Worm (Caenorhabditis elegans) whole organism, mixed stage, embryonic: ENCODE measurements around the gene F46F5.16.

Experiments
- M03D4.4 ChIP-seq: sonication (generic microtip); optimal IDR thresholded peaks from 2 replicates; lab custom pipeline; 2017; ENCODE audit warnings: mild to moderate bottlenecking, missing genetic modification characterization, missing compliant biosample characterization
- bed-3 ChIP-seq: fragments of 200-800 bp; sonication (Bioruptor generic); optimal IDR thresholded peaks from 3 replicates; lab custom pipeline; 2018; ENCODE audit warnings: mild to moderate bottlenecking, missing genetic modification characterization, moderate library complexity, missing compliant biosample characterization
- blmp-1 ChIP-seq: fragments of 150-350 bp; optimal IDR thresholded peaks from 2 replicates; lab custom pipeline; 2014; ENCODE audit warnings: missing biosample characterization, missing genetic modification characterization
- ceh-39 ChIP-seq: fragments of 150-350 bp; optimal IDR thresholded peaks from 2 replicates; lab custom pipeline; 2014; ENCODE audit warnings: missing biosample characterization, missing genetic modification characterization
- ceh-43 ChIP-seq: fragments of 200-800 bp; sonication (Bioruptor generic); optimal IDR thresholded peaks from 2 replicates; lab custom pipeline; 2018; ENCODE audit warnings: mild to moderate bottlenecking, missing genetic modification characterization, moderate library complexity, missing compliant biosample characterization
- ceh-83 ChIP-seq: fragments of 200-800 bp; sonication (Bioruptor generic); optimal IDR thresholded peaks from 2 replicates; lab custom pipeline; 2018; ENCODE audit warnings: mild to moderate bottlenecking, missing genetic modification characterization, missing compliant biosample characterization
- ces-1 ChIP-seq: fragments of 150-350 bp; optimal IDR thresholded peaks from 2 replicates; lab custom pipeline; 2014; ENCODE audit warnings: missing biosample characterization, missing genetic modification reagents, missing genetic modification characterization
- cnd-1 ChIP-seq: fragments of 200-800 bp; sonication (Bioruptor generic); optimal IDR thresholded peaks from 2 replicates; lab custom pipeline; 2018; ENCODE audit warnings: mild to moderate bottlenecking, missing genetic modification characterization, missing compliant biosample characterization
- drap-1 ChIP-seq: fragments of 200-800 bp; sonication (Bioruptor generic); optimal IDR thresholded peaks from 3 replicates; lab custom pipeline; 2018; ENCODE audit warnings: mild to moderate bottlenecking, missing genetic modification characterization, missing compliant biosample characterization
- elt-1 ChIP-seq: sonication (generic microtip); optimal IDR thresholded peaks from 2 replicates; lab custom pipeline; 2017; ENCODE audit warnings: missing genetic modification characterization, mild to moderate bottlenecking, missing compliant biosample characterization, antibody characterized with exemption, moderate library complexity, borderline replicate concordance; ENCODE audit not compliant: insufficient read depth
- ham-2 ChIP-seq: fragments of 200-800 bp; sonication (Bioruptor generic); optimal IDR thresholded peaks from 2 replicates; lab custom pipeline; 2018; ENCODE audit warnings: mild to moderate bottlenecking, missing genetic modification characterization, missing compliant biosample characterization
- hlh-1 ChIP-seq: fragments of 150-350 bp; optimal IDR thresholded peaks from 2 replicates; lab custom pipeline; 2014; ENCODE audit warnings: missing biosample characterization, missing genetic modification reagents, missing genetic modification characterization
- lin-13 ChIP-seq: fragments of 150-350 bp; optimal IDR thresholded peaks from 2 replicates; lab custom pipeline; 2014; ENCODE audit warnings: missing biosample characterization, missing genetic modification characterization
- lin-32 ChIP-seq: fragments of 200-800 bp; sonication (Bioruptor generic); optimal IDR thresholded peaks from 2 replicates; lab custom pipeline; 2018; ENCODE audit warnings: mild to moderate bottlenecking, missing genetic modification characterization, missing compliant biosample characterization
- mab-5 ChIP-seq: fragments of 150-350 bp; optimal IDR thresholded peaks from 2 replicates; lab custom pipeline; 2014; ENCODE audit warnings: missing biosample characterization, missing genetic modification characterization
- mep-1 ChIP-seq: fragments of 150-350 bp; optimal IDR thresholded peaks from 2 replicates; lab custom pipeline; 2017; ENCODE audit warnings: missing biosample characterization, missing genetic modification reagents, missing genetic modification characterization, inconsistent platforms
- mls-2 ChIP-seq: sonication (generic microtip); optimal IDR thresholded peaks from 2 replicates; lab custom pipeline; 2016; ENCODE audit warnings: mild to moderate bottlenecking, missing genetic modification characterization, moderate library complexity, missing compliant biosample characterization
- nhr-12 ChIP-seq: fragments of 150-350 bp; optimal IDR thresholded peaks from 2 replicates; lab custom pipeline; 2014; ENCODE audit warnings: missing biosample characterization, missing genetic modification characterization
- nhr-2 ChIP-seq: fragments of 150-350 bp; optimal IDR thresholded peaks from 2 replicates; lab custom pipeline; 2014; ENCODE audit warnings: missing biosample characterization, missing genetic modification characterization
- nhr-237 ChIP-seq: fragments of 150-350 bp; optimal IDR thresholded peaks from 2 replicates; lab custom pipeline; 2014; ENCODE audit warnings: missing biosample characterization, missing genetic modification characterization
- nhr-28 ChIP-seq: fragments of 150-350 bp; optimal IDR thresholded peaks from 2 replicates; lab custom pipeline; 2014; ENCODE audit warnings: missing biosample characterization, missing genetic modification characterization
- nhr-76 ChIP-seq: sonication (generic microtip); optimal IDR thresholded peaks from 2 replicates; lab custom pipeline; 2017; ENCODE audit warnings: missing biosample characterization, missing genetic modification characterization
- pha-4 ChIP-seq: fragments of 150-350 bp; optimal IDR thresholded peaks from 2 replicates; lab custom pipeline; 2018; ENCODE audit warnings: missing biosample characterization, missing genetic modification reagents, missing genetic modification characterization
- sem-2 ChIP-seq: fragments of 200-800 bp; sonication (Bioruptor generic); optimal IDR thresholded peaks from 2 replicates; lab custom pipeline; 2018; ENCODE audit warnings: mild to moderate bottlenecking, missing genetic modification characterization, missing compliant biosample characterization
- snpc-4 ChIP-seq: fragments of 150-350 bp; optimal IDR thresholded peaks from 2 replicates; lab custom pipeline; 2014; ENCODE audit warnings: missing biosample characterization, missing genetic modification characterization
- sptf-1 ChIP-seq: sonication (generic microtip); optimal IDR thresholded peaks from 2 replicates; lab custom pipeline; 2017; ENCODE audit warnings: mild to moderate bottlenecking, missing genetic modification characterization, moderate library complexity, missing compliant biosample characterization
- tbx-8 ChIP-seq: fragments of 200-800 bp; sonication (Bioruptor generic); optimal IDR thresholded peaks from 2 replicates; lab custom pipeline; 2018; ENCODE audit warnings: mild to moderate bottlenecking, missing genetic modification characterization, moderate library complexity, missing compliant biosample characterization
- unc-120 ChIP-seq: sonication (generic microtip); optimal IDR thresholded peaks from 2 replicates; lab custom pipeline; 2017; ENCODE audit warnings: missing genetic modification characterization, missing compliant biosample characterization; ENCODE audit not compliant: poor library complexity, severe bottlenecking
- unc-39 ChIP-seq: fragments of 150-350 bp; optimal IDR thresholded peaks from 2 replicates; lab custom pipeline; 2014; ENCODE audit warnings: missing biosample characterization, missing genetic modification characterization
- unc-62 ChIP-seq: fragments of 150-350 bp; optimal IDR thresholded peaks from 2 replicates; lab custom pipeline; 2014; ENCODE audit warnings: missing biosample characterization, missing genetic modification reagents, missing genetic modification characterization
- zip-8 ChIP-seq: fragments of 150-350 bp; optimal IDR thresholded peaks from 2 replicates; lab custom pipeline; 2014; ENCODE audit warnings: missing biosample characterization, missing genetic modification characterization
- ztf-11 ChIP-seq: fragments of 150-350 bp; optimal IDR thresholded peaks from 2 replicates; lab custom pipeline; 2014; ENCODE audit warnings: missing biosample characterization, missing genetic modification characterization

Gene F46F5.16

DNA sequence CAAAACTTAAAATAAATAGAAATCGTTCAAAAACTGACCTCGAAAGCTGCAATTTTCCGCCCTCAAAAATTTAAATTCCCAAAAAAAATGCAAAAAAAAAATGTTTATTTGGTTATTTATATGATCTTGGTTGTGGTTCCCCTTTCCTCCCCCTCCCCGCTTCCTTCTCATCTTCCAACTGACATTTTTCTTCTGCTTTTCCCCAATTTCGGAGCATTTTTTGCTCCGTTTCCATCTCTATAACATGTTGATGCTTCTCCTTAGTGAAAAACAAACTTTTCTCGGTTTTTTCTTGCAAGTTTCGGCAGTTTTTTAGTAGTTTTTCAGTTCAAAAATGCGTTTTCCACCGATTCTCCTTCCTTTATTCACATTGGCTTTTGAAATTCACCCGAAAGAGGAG lies 12.0 kb upstream of the F46F5.16 start, which contains the start of gene Y39F10A.1:
Gene Y39F10A.1 (plus strand): TSS at position 301 of the 400 bp plus-strand sequence.
- TF ChIP-seq blmp-1 (tag; lab: Kevin White, UChicago) (no peak), ham-2 (no peak), ztf-11 (tag; lab: Kevin White, UChicago) (no peak), zip-8 (tag; lab: Kevin White, UChicago) (no peak), ces-1 (no peak), mep-1 (no peak), lin-32 (GFP tag; lab: Kevin White, UChicago) (no peak), hlh-1 (tag; lab: Kevin White, UChicago) (no peak), bed-3 (GFP tag; lab: Kevin White, UChicago) (no peak), nhr-28 (tag; lab: Kevin White, UChicago) (no peak), sptf-1 (tag; lab: Kevin White, UChicago) (no peak), unc-39 (tag; lab: Kevin White, UChicago) (no peak), ceh-43 (GFP tag; lab: Kevin White, UChicago) (no peak), snpc-4 (tag; lab: Kevin White, UChicago) (no peak), tbx-8 (no peak), cnd-1 (tag; lab: Kevin White, UChicago) (no peak)

DNA sequence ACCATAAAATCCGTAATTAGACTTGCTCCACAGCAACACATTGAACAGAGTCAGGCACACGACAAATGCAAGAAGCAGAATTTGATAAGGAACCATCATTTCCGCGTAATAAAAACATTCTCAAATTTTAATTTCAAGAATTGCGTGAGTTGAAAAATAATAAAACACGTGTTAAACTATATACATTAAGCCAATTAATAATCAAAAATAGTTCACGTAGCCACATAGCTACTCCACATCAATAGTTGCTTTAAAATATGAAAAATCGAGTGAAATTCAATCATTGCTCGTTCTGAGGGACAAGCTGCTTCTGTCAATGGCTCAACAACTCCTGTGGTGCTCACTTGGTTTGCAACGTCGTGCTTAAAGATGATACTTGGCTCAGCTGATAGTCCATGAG lies 4.1 kb upstream of the F46F5.16 start, which contains the start of gene Y39F10A.3:
Gene Y39F10A.3 (minus strand): TSS at position 101 of the 400 bp plus-strand sequence.
- no peak for TF ChIP-seq mab-5
- no peak for TF ChIP-seq lin-13 (tag; lab: Kevin White, UChicago)
- TF ChIP-seq sptf-1 (tag; lab: Kevin White, UChicago): no peak
- no peak for TF ChIP-seq nhr-76
- TF ChIP-seq nhr-12 (tag; lab: Kevin White, UChicago): no peak
- no peak for TF ChIP-seq unc-62 (GFP tag; lab: Kevin White, UChicago)
- TF ChIP-seq unc-39 (tag; lab: Kevin White, UChicago): no peak
- no peak for TF ChIP-seq ceh-43 (GFP tag; lab: Kevin White, UChicago)
- no peak for TF ChIP-seq M03D4.4 (tag; lab: Kevin White, UChicago)
- TF ChIP-seq elt-1: no peak
- no peak for TF ChIP-seq ztf-11 (tag; lab: Kevin White, UChicago)
- no peak for TF ChIP-seq ceh-83 (GFP tag; lab: Kevin White, UChicago)
- no peak for TF ChIP-seq bed-3 (GFP tag; lab: Kevin White, UChicago)
- no peak for TF ChIP-seq blmp-1 (tag; lab: Kevin White, UChicago)
- no peak for TF ChIP-seq pha-4 (tag; lab: Kevin White, UChicago)
- TF ChIP-seq, all 35 proteins: peak for 0

DNA sequence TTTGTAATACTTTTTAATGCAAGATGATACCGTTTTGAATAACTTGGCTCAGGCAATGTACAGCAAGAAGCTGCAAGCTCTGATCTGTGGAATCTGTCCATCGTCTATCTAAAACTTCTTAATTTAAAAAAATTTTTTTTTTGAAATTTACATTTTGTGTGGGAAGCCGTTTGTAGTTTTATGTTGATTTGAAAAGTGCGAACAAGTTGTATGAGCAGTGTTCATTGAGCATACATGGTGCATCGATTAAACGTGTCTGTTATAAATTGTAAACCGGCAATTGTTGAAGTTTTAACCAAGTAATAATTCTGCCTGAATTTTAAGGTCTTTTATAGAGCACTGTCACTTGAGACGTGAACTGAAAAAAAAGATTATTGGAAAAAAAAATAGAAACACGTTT lies 3.5 kb upstream of the F46F5.16 start, which contains the start of gene Y39F10A.6:
Gene Y39F10A.6 (minus strand): TSS at position 101 of the 400 bp plus-strand sequence.
- TF ChIP-seq bed-3 (GFP tag; lab: Kevin White, UChicago) (no peak), nhr-28 (tag; lab: Kevin White, UChicago) (no peak), sptf-1 (tag; lab: Kevin White, UChicago) (no peak), drap-1 (GFP tag; lab: Kevin White, UChicago) (no peak), blmp-1 (tag; lab: Kevin White, UChicago) (no peak), ztf-11 (tag; lab: Kevin White, UChicago) (no peak), ceh-43 (GFP tag; lab: Kevin White, UChicago) (no peak), mep-1 (no peak), snpc-4 (tag; lab: Kevin White, UChicago) (no peak), nhr-12 (tag; lab: Kevin White, UChicago) (no peak), unc-120 (tag; lab: Kevin White, UChicago) (no peak), nhr-237 (tag; lab: Kevin White, UChicago) (no peak), nhr-2 (tag; lab: Kevin White, UChicago) (no peak), cnd-1 (tag; lab: Kevin White, UChicago) (no peak), unc-62 (GFP tag; lab: Kevin White, UChicago) (no peak), hlh-1 (tag; lab: Kevin White, UChicago) (no peak)
- TF ChIP-seq, all 35 proteins: peak for 0

DNA sequence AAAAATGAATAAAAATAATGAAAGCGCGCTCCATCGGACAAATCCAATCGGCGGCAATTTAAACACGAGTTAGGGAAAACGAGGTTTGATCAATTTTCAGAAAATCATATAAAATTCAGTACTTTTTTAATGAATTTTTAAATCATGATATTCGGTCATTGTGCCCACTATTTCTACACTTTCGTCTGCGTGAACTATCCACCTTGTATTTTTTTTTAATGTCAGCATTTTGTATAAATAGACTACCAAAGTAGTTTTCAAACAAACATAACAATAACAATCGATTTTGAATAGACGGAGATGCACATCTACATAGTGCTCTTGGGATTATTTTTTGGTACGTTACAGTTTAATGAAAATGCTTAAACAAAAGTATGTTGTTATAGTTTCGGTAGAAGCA lies 1.1 kb downstream of the F46F5.16 start, which contains the start of gene F46F5.15:
Gene F46F5.15 (plus strand): TSS at position 301 of the 400 bp plus-strand sequence.
- TF ChIP-seq ham-2 (no peak), mab-5 (no peak), M03D4.4 (tag; lab: Kevin White, UChicago) (no peak), ztf-11 (tag; lab: Kevin White, UChicago) (no peak), unc-62 (GFP tag; lab: Kevin White, UChicago) (no peak), nhr-2 (tag; lab: Kevin White, UChicago) (no peak), mls-2 (tag; lab: Kevin White, UChicago) (no peak), sptf-1 (tag; lab: Kevin White, UChicago) (no peak), blmp-1 (tag; lab: Kevin White, UChicago) (no peak), tbx-8 (no peak), cnd-1 (tag; lab: Kevin White, UChicago) (no peak), ceh-83 (GFP tag; lab: Kevin White, UChicago) (no peak), nhr-237 (tag; lab: Kevin White, UChicago) (no peak), lin-13 (tag; lab: Kevin White, UChicago) (no peak), elt-1 (no peak), sem-2 (GFP tag; lab: Kevin White, UChicago) (no peak), nhr-28 (tag; lab: Kevin White, UChicago) (no peak), ceh-39 (tag; lab: Kevin White, UChicago) (no peak), ces-1 (no peak)
